Fruit fly (Drosophila melanogaster): ENCODE data around the gene twe.

DNA sequence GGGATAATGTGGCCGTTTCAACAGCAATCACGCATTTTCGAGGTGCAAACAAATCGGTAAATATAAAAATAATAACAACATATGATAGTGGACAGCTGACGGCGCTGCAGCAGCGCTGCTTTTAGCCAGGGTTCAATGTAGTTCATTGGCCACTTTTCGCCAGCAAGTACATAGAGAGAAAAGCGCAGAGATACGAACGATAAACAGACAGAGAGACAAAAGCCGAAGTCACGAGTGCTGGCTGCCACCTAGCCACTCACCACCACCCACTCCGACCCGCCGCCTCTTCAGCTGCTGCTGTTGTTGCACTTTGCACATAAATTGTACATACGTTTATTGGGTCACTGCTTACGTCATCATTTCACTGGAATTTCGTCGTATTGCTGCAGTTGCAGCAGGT is 21.2 kb upstream of the twe start:
- TF ChIP-seq CG10669 (GFP tag; optimal IDR thresholded peaks at IDR 0.05) (no peak), CG9139 (GFP tag; optimal IDR thresholded peaks at IDR 0.05) (no peak), Smox (GFP tag; optimal IDR thresholded peaks at IDR 0.05) (no peak)

Data from whole organism, prepupa.